Worm (Caenorhabditis elegans) whole organism, L4 larva: Measurements from ENCODE around the gene K11H12.5.

Experiments
- ama-1 ChIP-seq: fragments of 150-350 bp; optimal IDR thresholded peaks from 2 replicates; lab custom pipeline; 2014; ENCODE audit warnings: inconsistent platforms, mixed read lengths
- ctbp-1 ChIP-seq: fragments of 200-800 bp; sonication (Bioruptor generic); IDR thresholded peaks from 2 replicates; pipeline ENCODE4 v1.3.6; 2022; ENCODE audit warnings: missing genetic modification reagents, missing genetic modification characterization, missing compliant biosample characterization
- lir-3 ChIP-seq: sonication (generic microtip); optimal IDR thresholded peaks from 2 replicates; lab custom pipeline; 2016; ENCODE audit warnings: mild to moderate bottlenecking, missing genetic modification characterization, missing compliant biosample characterization
- lsy-2 ChIP-seq, 2 experiments: fragments of 150-350 bp in 1 of 2; sonication (generic microtip) in 1 of 2; optimal IDR thresholded peaks; 2 replicates each; lab custom pipeline; 2014 to 2017; ENCODE audit warnings: missing biosample characterization in 2 of 2, missing genetic modification characterization in 2 of 2
- mep-1 ChIP-seq: fragments of 150-350 bp; sonication (generic microtip); optimal IDR thresholded peaks from 3 replicates; lab custom pipeline; 2014; ENCODE audit warnings: missing biosample characterization, missing genetic modification characterization
- mxl-2 ChIP-seq: fragments of 200-800 bp; sonication (Bioruptor generic); conservative IDR thresholded peaks from 2 replicates; pipeline ENCODE4 v1.3.6; 2022; ENCODE audit warnings: missing genetic modification reagents, missing genetic modification characterization, missing compliant biosample characterization
- nhr-77 ChIP-seq: fragments of 150-350 bp; optimal IDR thresholded peaks from 2 replicates; lab custom pipeline; 2014; ENCODE audit warnings: missing biosample characterization, missing genetic modification characterization
- saeg-2 ChIP-seq: fragments of 200-800 bp; sonication (Bioruptor generic); IDR thresholded peaks from 2 replicates; pipeline ENCODE4 v1.3.6; 2022; ENCODE audit warnings: missing genetic modification reagents, missing genetic modification characterization, missing compliant biosample characterization
- unc-62 ChIP-seq, 3 experiments: fragments of 150-350 bp in 1 of 3; sonication (generic microtip); optimal IDR thresholded peaks in 2 of 3; peaks in 1 of 3; 1 replicate in 1 of 3; 2 replicates in 2 of 3; lab custom pipeline; 2014 to 2017; ENCODE audit warnings: missing biosample characterization in 3 of 3, missing genetic modification characterization in 3 of 3, missing genetic modification reagents in 3 of 3, missing genotype in 1 of 3

- TF ChIP-seq ctbp-1 (no peak), ama-1 (lab: Kevin White, UChicago) (no peak), mxl-2 (GFP tag; lab: Robert Waterston, UW) (no peak), saeg-2 (GFP tag; lab: Robert Waterston, UW) (no peak), lir-3 (tag; lab: Kevin White, UChicago) (no peak), nhr-77 (tag; lab: Kevin White, UChicago) (no peak), lsy-2 (tag; optimal IDR thresholded peaks at IDR 0.05; lab: Kevin White, UChicago) (no peak), mep-1 (tag; lab: Kevin White, UChicago) (no peak), unc-62 (GFP tag; optimal IDR thresholded peaks at IDR 0.05 in 1 of 2; lab: Kevin White, UChicago) (no peak), unc-62 (tag; optimal IDR thresholded peaks at IDR 0.05; lab: Kevin White, UChicago) (no peak)
Measured at ce11 chrIV:633565-633964, 42.8 kb upstream of the K11H12.5 start.
